Worm (Caenorhabditis elegans): ENCODE data around the gene egrh-1.
A peak's percentile ranks its signal among the peaks of the same experiment; 100 is the strongest.

The egrh-1 gene

DNA sequence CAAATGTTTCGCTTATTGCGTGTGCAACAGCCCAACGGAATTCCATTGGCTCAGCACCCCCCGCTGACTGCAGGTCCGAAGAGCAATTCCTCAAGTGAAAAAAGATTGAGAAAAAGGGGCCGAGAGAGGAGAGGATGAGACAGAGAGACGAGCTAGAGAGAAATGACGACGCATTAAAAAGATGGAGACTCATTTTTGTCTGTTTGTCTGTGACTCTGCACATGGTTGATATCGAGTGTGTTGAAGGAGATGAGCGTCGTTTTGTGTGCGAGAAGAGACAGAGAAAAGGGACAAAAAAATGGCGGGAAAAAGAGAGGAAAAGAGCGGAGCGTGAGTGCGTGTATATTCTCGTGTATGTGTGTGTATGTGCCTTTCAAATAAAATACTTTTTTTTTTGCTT lies 4.7 kb upstream of the egrh-1 start (continued):
- TF ChIP-seq efl-1 (optimal IDR thresholded peaks at IDR 0.05) (peak; percentile 77 to 94), efl-1 (GFP tag; optimal IDR thresholded peaks at IDR 0.05 in 1 of 2) (peak; percentile 67 to 96), elt-3 (tag; optimal IDR thresholded peaks at IDR 0.05) (peak in 2 of 6 experiments; percentile 27 to 50), lin-13 (GFP tag; optimal IDR thresholded peaks at IDR 0.05) (peak; percentile 86), tbx-2 (tag; optimal IDR thresholded peaks at IDR 0.05) (peak; percentile 92), lin-39 (tag; optimal IDR thresholded peaks at IDR 0.05) (peak; percentile 15), sup-37 (GFP tag; optimal IDR thresholded peaks at IDR 0.05) (peak; percentile 38), isw-1 (GFP tag; IDR thresholded peaks at IDR 0.05) (peak; percentile 73), sox-4 (tag; optimal IDR thresholded peaks at IDR 0.05) (peak; percentile 21), hpl-2 (GFP tag; optimal IDR thresholded peaks at IDR 0.05) (no peak), nhr-11 (tag; optimal IDR thresholded peaks at IDR 0.05) (peak; percentile 54), nhr-19 (GFP tag; conservative IDR thresholded peaks at IDR 0.05) (peak; percentile 78), jun-1 (tag; optimal IDR thresholded peaks at IDR 0.05) (peak; percentile 89), alr-1 (tag; optimal IDR thresholded peaks at IDR 0.05; ENCODE audit: borderline replicate concordance) (no peak), swsn-7 (tag; optimal IDR thresholded peaks at IDR 0.05) (peak; percentile 90), nhr-237 (tag; optimal IDR thresholded peaks at IDR 0.05) (peak; percentile 71), ceh-90 (tag; optimal IDR thresholded peaks at IDR 0.05) (no peak), unc-130 (tag; optimal IDR thresholded peaks at IDR 0.05) (peak; percentile 46), F16B12.6 (tag; optimal IDR thresholded peaks at IDR 0.05) (peak; percentile 44), mab-9 (GFP tag; IDR thresholded peaks at IDR 0.05) (peak; percentile 40; the same call in 1 of the 2 replicates), ztf-11 (tag; optimal IDR thresholded peaks at IDR 0.05) (peak in 1 of 2 experiments; percentile 14), ceh-82 (tag; optimal IDR thresholded peaks at IDR 0.05) (peak; percentile 84 to 92 (median 89)), pag-3 (tag; optimal IDR thresholded peaks at IDR 0.05; ENCODE audit: borderline replicate concordance, insufficient read depth) (peak; percentile 15), lin-15B (tag; optimal IDR thresholded peaks at IDR 0.05) (no peak), ztf-4 (tag; optimal IDR thresholded peaks at IDR 0.05) (peak; percentile 78), dsc-1 (tag; optimal IDR thresholded peaks at IDR 0.05) (peak; percentile 82), unc-62 (GFP tag; optimal IDR thresholded peaks at IDR 0.05) (no peak), mef-2 (tag; optimal IDR thresholded peaks at IDR 0.05) (peak; percentile 66), ceh-8 (GFP tag; optimal IDR thresholded peaks at IDR 0.05) (peak; percentile 57), lir-3 (tag; optimal IDR thresholded peaks at IDR 0.05; ENCODE audit: poor library complexity) (peak; percentile 80), zag-1 (tag; optimal IDR thresholded peaks at IDR 0.05) (peak; percentile 87), elt-2 (tag; optimal IDR thresholded peaks at IDR 0.05) (peak; percentile 43), ces-1 (GFP tag; optimal IDR thresholded peaks at IDR 0.05) (no peak), snu-23 (GFP tag; optimal IDR thresholded peaks at IDR 0.05) (peak; percentile 96), xbp-1 (tag; optimal IDR thresholded peaks at IDR 0.05) (peak; percentile 85), aly-2 (tag; optimal IDR thresholded peaks at IDR 0.05) (peak; percentile 32), ceh-88 (GFP tag; IDR thresholded peaks at IDR 0.05) (no peak; the same call in 1 of the 2 replicates), pqm-1 (tag; optimal IDR thresholded peaks at IDR 0.05) (no peak), ceh-63 (GFP tag; optimal IDR thresholded peaks at IDR 0.05) (no peak), pax-3 (tag; optimal IDR thresholded peaks at IDR 0.05) (peak; percentile 69), Y116A8C.19 (tag; optimal IDR thresholded peaks at IDR 0.05; ENCODE audit: borderline replicate concordance) (no peak), hlh-4 (tag; optimal IDR thresholded peaks at IDR 0.05) (no peak)

ce11 chrX:14842846-14843369 lies 2.8 kb upstream of the egrh-1 start:
- no peak for TF ChIP-seq ceh-82 (tag; optimal IDR thresholded peaks at IDR 0.05)
- TF ChIP-seq snu-23 (GFP tag; optimal IDR thresholded peaks at IDR 0.05) = no peak
- no peak for TF ChIP-seq unc-98 (GFP tag; IDR thresholded peaks at IDR 0.05)
- TF ChIP-seq isw-1 (GFP tag; IDR thresholded peaks at IDR 0.05) = no peak
- no peak for TF ChIP-seq nhr-77 (tag; optimal IDR thresholded peaks at IDR 0.05)
- TF ChIP-seq ceh-90 (tag; optimal IDR thresholded peaks at IDR 0.05) = no peak
- TF ChIP-seq nhr-11 (tag; optimal IDR thresholded peaks at IDR 0.05) = no peak
- TF ChIP-seq nhr-12 (tag; optimal IDR thresholded peaks at IDR 0.05) = no peak
- TF ChIP-seq lin-35 (GFP tag; optimal IDR thresholded peaks at IDR 0.05) = no peak
- no peak for TF ChIP-seq lin-13 (GFP tag; optimal IDR thresholded peaks at IDR 0.05)
